Fruit fly (Drosophila melanogaster) whole organism, embryonic: ENCODE results near the gene gammaTub37C.

Experiments used
- Antp ChIP-seq: fragments of 200-800 bp; sonication (Bioruptor generic); optimal IDR thresholded peaks from 3 replicates; lab custom pipeline; 2016; ENCODE audit warnings: missing biosample characterization, missing genetic modification characterization
- Atf-2 ChIP-seq: fragments of 200-800 bp; sonication (Bioruptor generic); optimal IDR thresholded peaks from 2 replicates; lab custom pipeline; 2016; ENCODE audit warnings: missing biosample characterization, missing genetic modification characterization
- B-H2 ChIP-seq: fragments of 200-800 bp; sonication (Bioruptor generic); optimal IDR thresholded peaks from 2 replicates; lab custom pipeline; 2018; ENCODE audit warnings: missing biosample characterization, mild to moderate bottlenecking, missing genetic modification characterization
- CG10147 ChIP-seq: fragments of 200-800 bp; sonication (Bioruptor generic); optimal IDR thresholded peaks from 2 replicates; lab custom pipeline; 2019; ENCODE audit warnings: missing biosample characterization, mild to moderate bottlenecking, missing genetic modification characterization, moderate library complexity
- CG10321 ChIP-seq: fragments of 200-800 bp; sonication (Bioruptor generic); IDR thresholded peaks from 2 replicates; pipeline ENCODE4 v1.3.6; 2022; ENCODE audit warnings: missing biosample characterization, missing genetic modification characterization
- CG12299 ChIP-seq: fragments of 200-800 bp; sonication (Bioruptor generic); optimal IDR thresholded peaks from 2 replicates; lab custom pipeline; 2018; ENCODE audit warnings: missing biosample characterization, mild to moderate bottlenecking, missing genetic modification characterization
- CG12659 ChIP-seq: fragments of 200-800 bp; sonication (Bioruptor generic); optimal IDR thresholded peaks from 3 replicates; lab custom pipeline; 2017; ENCODE audit warnings: mild to moderate bottlenecking, missing biosample characterization, missing genetic modification reagents, missing genetic modification characterization
- CG15073 ChIP-seq: fragments of 200-800 bp; sonication (Bioruptor generic); optimal IDR thresholded peaks from 2 replicates; lab custom pipeline; 2016; ENCODE audit warnings: missing biosample characterization, missing genetic modification characterization
- CG1529 ChIP-seq: fragments of 200-800 bp; sonication (Bioruptor generic); optimal IDR thresholded peaks from 3 replicates; lab custom pipeline; 2018; ENCODE audit warnings: missing biosample characterization, missing genetic modification characterization
- CG15479 ChIP-seq: fragments of 200-800 bp; sonication (Bioruptor generic); optimal IDR thresholded peaks from 3 replicates; lab custom pipeline; 2019; ENCODE audit warnings: missing biosample characterization, mild to moderate bottlenecking, missing genetic modification characterization, moderate library complexity
- CG18476 ChIP-seq: fragments of 200-800 bp; sonication (Bioruptor generic); optimal IDR thresholded peaks from 2 replicates; lab custom pipeline; 2016; ENCODE audit warnings: missing biosample characterization, mild to moderate bottlenecking, missing genetic modification characterization
- CG2116 ChIP-seq: fragments of 200-800 bp; sonication (Bioruptor generic); optimal IDR thresholded peaks from 3 replicates; lab custom pipeline; 2018; ENCODE audit warnings: missing biosample characterization, mild to moderate bottlenecking, missing genetic modification characterization
- CG3163 ChIP-seq: fragments of 200-800 bp; sonication (Bioruptor generic); optimal IDR thresholded peaks from 3 replicates; lab custom pipeline; 2016; ENCODE audit warnings: missing biosample characterization, missing genetic modification characterization
- CG3726 ChIP-seq: fragments of 200-800 bp; sonication (Bioruptor generic); IDR thresholded peaks from 3 replicates; pipeline ENCODE4, ENCODE4 v1.3.6; 2022; ENCODE audit warnings: missing biosample characterization, missing genetic modification characterization
- CG3847 ChIP-seq: fragments of 200-800 bp; sonication (Bioruptor generic); IDR thresholded peaks from 2 replicates; pipeline ENCODE4 v1.3.6; 2022; ENCODE audit warnings: missing biosample characterization, missing genetic modification characterization
- CG5953 ChIP-seq: fragments of 200-800 bp; sonication (Bioruptor generic); IDR thresholded peaks from 2 replicates; pipeline ENCODE4 v1.3.6; 2022; ENCODE audit warnings: missing biosample characterization, missing genetic modification characterization
- CG6254 ChIP-seq: fragments of 200-800 bp; sonication (Bioruptor generic); optimal IDR thresholded peaks from 3 replicates; lab custom pipeline; 2017; ENCODE audit warnings: mild to moderate bottlenecking, missing biosample characterization, missing genetic modification reagents, missing genetic modification characterization
- CG6683 ChIP-seq: fragments of 200-800 bp; sonication (Bioruptor generic); optimal IDR thresholded peaks from 2 replicates; lab custom pipeline; 2017; ENCODE audit warnings: missing biosample characterization, mild to moderate bottlenecking, missing genetic modification characterization, missing genetic modification reagents
- CG7357 ChIP-seq: fragments of 200-800 bp; sonication (Bioruptor generic); IDR thresholded peaks from 3 replicates; pipeline ENCODE4 v1.3.6; 2022; ENCODE audit warnings: missing biosample characterization, missing genetic modification characterization
- Doc2 ChIP-seq: fragments of 200-800 bp; sonication (Bioruptor generic); IDR thresholded peaks from 2 replicates; pipeline ENCODE4 v1.3.6; 2022; ENCODE audit warnings: missing biosample characterization, missing genetic modification characterization
- Fer1 ChIP-seq: fragments of 200-800 bp; sonication (Bioruptor generic); optimal IDR thresholded peaks from 2 replicates; lab custom pipeline; 2017; ENCODE audit warnings: missing biosample characterization, mild to moderate bottlenecking, missing genetic modification characterization
- Gug ChIP-seq: fragments of 200-800 bp; sonication (Bioruptor generic); IDR thresholded peaks from 4 replicates; pipeline ENCODE4 v1.3.6; 2022; ENCODE audit warnings: missing biosample characterization, missing genetic modification characterization
- HLHmδ ChIP-seq: fragments of 200-800 bp; sonication (Bioruptor generic); optimal IDR thresholded peaks from 2 replicates; lab custom pipeline; 2018; ENCODE audit warnings: missing biosample characterization, mild to moderate bottlenecking, missing genetic modification characterization, moderate library complexity
- HmgD ChIP-seq: fragments of 200-800 bp; sonication (Bioruptor generic); optimal IDR thresholded peaks from 3 replicates; lab custom pipeline; 2016; ENCODE audit warnings: missing biosample characterization, missing genetic modification characterization
- Lhr ChIP-seq: fragments of 200-800 bp; sonication (Bioruptor generic); optimal IDR thresholded peaks from 3 replicates; lab custom pipeline; 2017; ENCODE audit warnings: mild to moderate bottlenecking, missing biosample characterization, missing genetic modification reagents, missing genetic modification characterization
- Mad ChIP-seq: fragments of 200-800 bp; sonication (Bioruptor generic); optimal IDR thresholded peaks from 2 replicates; lab custom pipeline; 2016; ENCODE audit warnings: missing biosample characterization, missing genetic modification characterization
- Nf-YA ChIP-seq: fragments of 200-800 bp; sonication (Bioruptor generic); IDR thresholded peaks from 2 replicates; pipeline ENCODE4 v1.3.6; 2022; ENCODE audit warnings: missing biosample characterization, missing genetic modification characterization
- Oli ChIP-seq: fragments of 200-800 bp; sonication (Bioruptor generic); optimal IDR thresholded peaks from 2 replicates; lab custom pipeline; 2018; ENCODE audit warnings: missing biosample characterization, mild to moderate bottlenecking, missing genetic modification characterization, moderate library complexity
- Scr ChIP-seq: fragments of 200-800 bp; sonication (Bioruptor generic); IDR thresholded peaks from 2 replicates; pipeline ENCODE4 v1.3.6; 2022; ENCODE audit warnings: missing biosample characterization, missing genetic modification characterization; ENCODE audit not compliant: partially characterized antibody
- Stat92E ChIP-seq, 3 experiments: fragments of >200 bp in 2 of 3; fragments of 200-800 bp in 1 of 3; sonication (Bioruptor generic) in 1 of 3; optimal IDR thresholded peaks; 2 replicates each; lab custom pipeline; 2017 to 2019; ENCODE audit warnings: missing biosample characterization in 3 of 3, missing genetic modification characterization in 3 of 3, mild to moderate bottlenecking in 1 of 3, moderate library complexity in 1 of 3
- Tbp ChIP-seq: fragments of >200 bp; optimal IDR thresholded peaks from 2 replicates; lab custom pipeline; 2018; ENCODE audit warnings: missing biosample characterization, missing genetic modification characterization
- Usf ChIP-seq: fragments of 200-800 bp; sonication (Bioruptor generic); optimal IDR thresholded peaks from 2 replicates; lab custom pipeline; 2017; ENCODE audit warnings: missing genotype, missing biosample characterization, missing genetic modification characterization
- ap ChIP-seq: fragments of 200-800 bp; sonication (Bioruptor generic); IDR thresholded peaks from 2 replicates; pipeline ENCODE4 v1.3.6; 2022; ENCODE audit warnings: missing biosample characterization, missing genetic modification characterization
- az2 ChIP-seq: fragments of 200-800 bp; sonication (Bioruptor generic); optimal IDR thresholded peaks from 3 replicates; lab custom pipeline; 2016; ENCODE audit warnings: missing biosample characterization, missing genetic modification characterization
- br ChIP-seq: fragments of >200 bp; optimal IDR thresholded peaks from 2 replicates; lab custom pipeline; 2017
- chinmo ChIP-seq: fragments of 200-800 bp; sonication (Bioruptor generic); IDR thresholded peaks from 4 replicates; pipeline ENCODE4 v1.3.6; 2022; ENCODE audit warnings: missing biosample characterization, missing genetic modification characterization; ENCODE audit not compliant: partially characterized antibody
- croc ChIP-seq: fragments of 200-800 bp; sonication (Bioruptor generic); conservative IDR thresholded peaks from 3 replicates; pipeline ENCODE4 v1.3.6; 2022; ENCODE audit warnings: missing biosample characterization, missing genetic modification characterization
- cwo ChIP-seq: fragments of 200-800 bp; sonication (Bioruptor generic); optimal IDR thresholded peaks from 3 replicates; lab custom pipeline; 2017; ENCODE audit warnings: missing biosample characterization, missing genetic modification characterization, mild to moderate bottlenecking, moderate library complexity, missing genetic modification reagents
- dysf ChIP-seq: fragments of 200-800 bp; sonication (Bioruptor generic); IDR thresholded peaks from 3 replicates; pipeline ENCODE4 v1.3.6; 2022; ENCODE audit warnings: missing biosample characterization, missing genetic modification characterization
- gem ChIP-seq: fragments of 200-800 bp; sonication (Bioruptor generic); optimal IDR thresholded peaks from 2 replicates; lab custom pipeline; 2019; ENCODE audit warnings: missing biosample characterization, mild to moderate bottlenecking, missing genetic modification characterization, moderate library complexity
- ind ChIP-seq: fragments of 200-800 bp; sonication (Bioruptor generic); optimal IDR thresholded peaks from 3 replicates; lab custom pipeline; 2016; ENCODE audit warnings: missing biosample characterization, missing genetic modification characterization
- lola ChIP-seq, 3 experiments: fragments of >200 bp in 2 of 3; fragments of 200-800 bp in 1 of 3; sonication (Bioruptor generic) in 1 of 3; optimal IDR thresholded peaks; 2 replicates each; lab custom pipeline; 2017 to 2019; ENCODE audit warnings: missing biosample characterization in 3 of 3, missing genetic modification characterization in 3 of 3, mild to moderate bottlenecking in 1 of 3, moderate library complexity in 1 of 3
- pfk ChIP-seq: fragments of 200-800 bp; sonication (Bioruptor generic); optimal IDR thresholded peaks from 2 replicates; lab custom pipeline; 2018; ENCODE audit warnings: missing biosample characterization, mild to moderate bottlenecking, missing genetic modification characterization, moderate library complexity
- pros ChIP-seq: fragments of 200-800 bp; sonication (Bioruptor generic); optimal IDR thresholded peaks from 3 replicates; lab custom pipeline; 2019; ENCODE audit warnings: missing biosample characterization, mild to moderate bottlenecking, missing genetic modification characterization, moderate library complexity
- toy ChIP-seq: fragments of 200-800 bp; sonication (Bioruptor generic); IDR thresholded peaks from 2 replicates; pipeline ENCODE4 v1.3.6; 2022; ENCODE audit warnings: missing biosample characterization, missing genetic modification characterization
- trem ChIP-seq: fragments of 200-800 bp; optimal IDR thresholded peaks from 3 replicates; lab custom pipeline; 2019; ENCODE audit warnings: missing biosample characterization, mild to moderate bottlenecking, missing genetic modification characterization, moderate library complexity
- unc-4 ChIP-seq: fragments of 200-800 bp; sonication (Bioruptor generic); IDR thresholded peaks from 2 replicates; pipeline ENCODE4 v1.3.6; 2022; ENCODE audit warnings: missing biosample characterization, missing genetic modification characterization; ENCODE audit not compliant: partially characterized antibody
- vnd ChIP-seq: fragments of 200-800 bp; sonication (Bioruptor generic); IDR thresholded peaks from 3 replicates; pipeline ENCODE4 v1.3.6; 2022; ENCODE audit warnings: missing biosample characterization, missing genetic modification characterization; ENCODE audit not compliant: partially characterized antibody
- yki ChIP-seq: fragments of >200 bp; optimal IDR thresholded peaks from 3 replicates; lab custom pipeline; 2018
- z ChIP-seq: fragments of 200-800 bp; sonication (Bioruptor generic); IDR thresholded peaks from 3 replicates; pipeline ENCODE4 v1.3.6; 2022; ENCODE audit warnings: missing biosample characterization, missing genetic modification characterization

gammaTub37C gene

dm6 chr2L:19140257-19140983 lies 45.1 kb downstream of the gammaTub37C start (continued):
- TF ChIP-seq CG3163 (GFP tag; lab: Kevin White, UChicago), result no peak
- no peak for TF ChIP-seq CG18476 (GFP tag; lab: Kevin White, UChicago)
- TF ChIP-seq Fer1 (GFP tag; lab: Kevin White, UChicago), result no peak
- TF ChIP-seq CG6683 (GFP tag; lab: Kevin White, UChicago), result no peak
- TF ChIP-seq CG2116 (GFP tag; lab: Kevin White, UChicago), result no peak
- TF ChIP-seq HmgD (GFP tag; lab: Kevin White, UChicago), result no peak
- TF ChIP-seq br, result no peak
- 0 out of 4 replicates have a peak, but pooled peaks have one; percentile 12 for TF ChIP-seq Gug
- TF ChIP-seq cwo (GFP tag; lab: Kevin White, UChicago), result no peak
- TF ChIP-seq trem (tag; lab: Kevin White, UChicago), result no peak
- no peak for TF ChIP-seq CG12299
- no peak for TF ChIP-seq Doc2 (GFP tag; lab: Robert Waterston, UW)
- 0 out of 4 replicates have a peak, but pooled peaks have one; percentile 57 for TF ChIP-seq chinmo (GFP tag; lab: Robert Waterston, UW)
- TF ChIP-seq CG12659, result peak; percentile 44
- no peak for TF ChIP-seq Oli (tag; lab: Kevin White, UChicago)
- peak; percentile 31; the same call in 1 of the 3 replicates for TF ChIP-seq dysf (GFP tag; lab: Robert Waterston, UW)
- TF ChIP-seq lola (GFP tag; optimal IDR thresholded peaks at IDR 0.05; lab: Kevin White, UChicago), result no peak
- TF ChIP-seq CG3847, result no peak
- peak; percentile 37 for TF ChIP-seq Antp
- no peak for TF ChIP-seq ap
- TF ChIP-seq Scr (GFP tag; lab: Robert Waterston, UW), result no peak
- no peak for TF ChIP-seq CG6254 (GFP tag; lab: Kevin White, UChicago)
- TF ChIP-seq unc-4 (GFP tag; lab: Robert Waterston, UW), result no peak
- TF ChIP-seq Mad (GFP tag; lab: Kevin White, UChicago), result no peak
- no peak for TF ChIP-seq Nf-YA (GFP tag; lab: Robert Waterston, UW)
- TF ChIP-seq pros, result no peak
- no peak for TF ChIP-seq vnd (GFP tag; lab: Robert Waterston, UW)
- 0 out of 2 replicates have a peak, but pooled peaks have one; percentile 28 for TF ChIP-seq CG5953 (GFP tag; lab: Robert Waterston, UW)
- no peak for TF ChIP-seq toy (GFP tag; lab: Robert Waterston, UW)
- no peak for TF ChIP-seq CG1529
- no peak for TF ChIP-seq croc (GFP tag; lab: Robert Waterston, UW)
- TF ChIP-seq Stat92E (GFP tag; optimal IDR thresholded peaks at IDR 0.05; lab: Kevin White, UChicago), result no peak
- TF ChIP-seq Tbp (GFP tag; lab: Kevin White, UChicago), result no peak
- TF ChIP-seq Usf (GFP tag; lab: Kevin White, UChicago), result no peak
- 0 out of 3 replicates have a peak, but pooled peaks have one; percentile 10 for TF ChIP-seq z
- no peak for TF ChIP-seq CG10147 (GFP tag; lab: Kevin White, UChicago)
- no peak for TF ChIP-seq HLHmδ
- no peak for TF ChIP-seq gem
- TF ChIP-seq CG10321 (GFP tag; lab: Robert Waterston, UW), result no peak
- TF ChIP-seq ind (GFP tag; lab: Kevin White, UChicago), result peak; percentile 9
- no peak for TF ChIP-seq CG15479 (GFP tag; lab: Kevin White, UChicago)
- TF ChIP-seq CG7357, result no peak
- no peak for TF ChIP-seq CG3726 (GFP tag; lab: Robert Waterston, UW)
- no peak for TF ChIP-seq Lhr (GFP tag; lab: Kevin White, UChicago)
- TF ChIP-seq pfk (GFP tag; lab: Kevin White, UChicago), result peak; percentile 12
- TF ChIP-seq az2 (GFP tag; lab: Kevin White, UChicago), result no peak
- no peak for TF ChIP-seq Atf-2
- TF ChIP-seq B-H2, result peak; percentile 1
- TF ChIP-seq CG15073 (GFP tag; lab: Kevin White, UChicago), result no peak
- TF ChIP-seq yki (lab: Kevin White, UChicago), result no peak
